Worm (Caenorhabditis elegans): ENCODE results near the gene elt-7.

The elt-7 gene

DNA sequence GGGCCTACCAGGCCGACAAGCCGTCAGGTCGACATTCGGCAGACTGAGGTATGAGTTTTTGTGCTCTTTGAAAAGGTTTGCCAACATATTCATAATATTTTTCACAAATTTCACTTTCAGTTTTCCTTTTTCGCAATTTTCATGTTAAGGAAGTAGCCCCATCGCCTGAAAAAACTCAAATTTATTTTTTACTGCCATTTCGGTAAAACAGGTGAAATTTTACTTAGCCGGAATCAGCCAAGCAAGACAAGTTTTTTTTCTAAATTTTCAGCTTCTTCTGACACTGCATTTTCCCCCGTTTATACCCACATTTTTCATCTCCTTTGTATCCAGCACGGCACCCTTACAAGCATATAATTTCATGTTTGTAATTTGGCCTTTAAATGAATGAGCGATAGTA is 21.1 kb downstream of the elt-7 start, which contains the start of gene R02F11.11:
Gene R02F11.11 (plus strand): TSS at position 301 of the 400 bp plus-strand sequence.
- TF ChIP-seq unc-130 (GFP tag; optimal IDR thresholded peaks at IDR 0.05): no peak
- no peak for TF ChIP-seq daf-8 (GFP tag; IDR thresholded peaks at IDR 0.05)
- no peak for TF ChIP-seq F26F4.8 (GFP tag; conservative IDR thresholded peaks at IDR 0.05)
- no peak for TF ChIP-seq nhr-237 (tag; optimal IDR thresholded peaks at IDR 0.05)
- TF ChIP-seq nhr-25 (tag; optimal IDR thresholded peaks at IDR 0.05; ENCODE audit: borderline replicate concordance, insufficient read depth): no peak
- TF ChIP-seq lir-3 (tag; optimal IDR thresholded peaks at IDR 0.05): no peak
- TF ChIP-seq ztf-7 (tag; optimal IDR thresholded peaks at IDR 0.05): no peak
- TF ChIP-seq nhr-6 (tag; optimal IDR thresholded peaks at IDR 0.05): no peak
- no peak for TF ChIP-seq nhr-42 (GFP tag; IDR thresholded peaks at IDR 0.05)
- no peak for TF ChIP-seq ama-1 (optimal IDR thresholded peaks at IDR 0.05)
- TF ChIP-seq fkh-10 (GFP tag; optimal IDR thresholded peaks at IDR 0.05): no peak

DNA sequence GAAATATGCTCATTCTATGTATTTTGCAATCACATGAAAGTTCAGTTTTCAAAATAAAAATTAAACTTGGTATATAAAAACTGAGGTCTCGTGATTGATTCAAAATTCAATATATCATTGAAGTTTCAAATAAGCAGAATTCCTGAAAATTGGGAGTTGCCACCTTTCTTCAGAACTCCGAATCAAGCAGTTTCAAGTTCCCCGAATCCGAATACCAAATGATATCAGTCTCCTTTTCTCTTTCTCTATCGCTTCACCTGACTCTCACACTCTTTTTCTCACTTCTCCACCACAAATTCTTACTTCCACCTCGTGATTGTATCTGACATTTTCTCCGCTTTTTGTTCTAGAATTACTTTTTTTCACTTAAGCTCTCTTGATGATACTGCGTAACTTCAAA is 23.8 kb downstream of the elt-7 start, which contains the start of gene R02F11.2:
Gene R02F11.2 (plus strand): TSS at position 292 of the 400 bp plus-strand sequence.
- TF ChIP-seq T20F7.1 (GFP tag; optimal IDR thresholded peaks at IDR 0.05): no peak
- no peak for TF ChIP-seq rbr-2 (tag; optimal IDR thresholded peaks at IDR 0.05)
- no peak for TF ChIP-seq daf-12 (tag; optimal IDR thresholded peaks at IDR 0.05)
- TF ChIP-seq arid-1 (GFP tag; conservative IDR thresholded peaks at IDR 0.05): no peak
- TF ChIP-seq sdz-12 (GFP tag; optimal IDR thresholded peaks at IDR 0.05): no peak
- no peak for TF ChIP-seq egl-27 (tag; optimal IDR thresholded peaks at IDR 0.05)
- no peak for TF ChIP-seq mxl-3 (GFP tag; optimal IDR thresholded peaks at IDR 0.05)
- peak; percentile 60 for TF ChIP-seq nhr-11 (tag; optimal IDR thresholded peaks at IDR 0.05)

DNA sequence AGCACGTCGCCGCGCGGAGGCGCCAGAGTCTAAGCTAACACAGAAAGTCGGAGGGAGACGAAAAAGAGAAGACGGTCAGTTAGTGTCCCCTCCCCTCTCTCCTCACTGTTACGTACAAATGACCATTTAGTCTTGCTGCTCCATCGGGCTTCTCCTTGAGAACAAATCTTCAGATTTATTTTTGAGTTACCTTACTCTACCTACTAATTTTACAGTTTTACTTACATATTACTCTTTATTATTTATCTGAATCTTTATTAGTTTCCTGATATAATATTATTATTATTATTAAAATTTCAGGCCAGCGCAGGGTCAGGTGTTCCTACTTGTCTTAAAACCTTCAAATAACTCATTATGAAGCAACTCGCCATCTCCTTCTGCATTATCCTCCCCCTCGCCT is 30.3 kb downstream of the elt-7 start, which contains the start of gene R02F11.1:
Gene R02F11.1 (plus strand): TSS at position 301 of the 400 bp plus-strand sequence.
- no peak for TF ChIP-seq tra-1 (GFP tag; IDR thresholded peaks at IDR 0.05)
- TF ChIP-seq gei-8 (GFP tag; optimal IDR thresholded peaks at IDR 0.05): no peak
- 0 out of 2 replicates have a peak, but pooled peaks have one; percentile 11 for TF ChIP-seq set-16 (GFP tag; IDR thresholded peaks at IDR 0.05)
- no peak for TF ChIP-seq ceh-62 (tag; optimal IDR thresholded peaks at IDR 0.05)

DNA sequence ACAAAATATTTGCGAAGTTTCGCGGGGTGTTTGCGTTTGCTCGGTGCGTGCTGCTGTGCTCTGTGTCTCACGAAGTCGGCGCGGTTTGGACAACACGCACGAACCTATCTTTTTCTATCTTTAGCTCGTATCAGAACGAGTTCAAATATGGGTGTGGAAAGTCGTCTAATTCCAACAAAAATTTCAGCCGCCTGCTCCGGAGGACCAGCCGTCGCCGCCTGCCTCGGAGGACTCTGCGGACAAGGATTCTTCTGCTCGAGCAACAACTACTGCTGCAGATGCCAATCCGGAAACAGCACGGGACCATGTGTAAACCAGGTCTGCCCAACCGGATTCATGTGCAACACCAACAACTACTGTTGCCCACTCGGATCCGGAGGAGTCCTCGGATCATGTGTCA is 31.5 kb downstream of the elt-7 start:
- TF ChIP-seq cey-2 (tag; optimal IDR thresholded peaks at IDR 0.05; ENCODE audit: borderline replicate concordance, insufficient read depth): no peak
- TF ChIP-seq jun-1 (tag; optimal IDR thresholded peaks at IDR 0.05): no peak
- no peak for TF ChIP-seq dmd-9 (GFP tag; IDR thresholded peaks at IDR 0.05)
- peak; percentile 30; the same call in 1 of the 2 replicates for TF ChIP-seq snpc-1.2 (GFP tag; IDR thresholded peaks at IDR 0.05)
- peak; percentile 73; the same call in 1 of the 2 replicates for TF ChIP-seq egl-43 (GFP tag; IDR thresholded peaks at IDR 0.05)
- no peak for TF ChIP-seq ces-1 (GFP tag; optimal IDR thresholded peaks at IDR 0.05)
- TF ChIP-seq T26A8.4 (GFP tag; IDR thresholded peaks at IDR 0.05): no peak
- TF ChIP-seq set-16 (GFP tag; IDR thresholded peaks at IDR 0.05): peak; percentile 67

DNA sequence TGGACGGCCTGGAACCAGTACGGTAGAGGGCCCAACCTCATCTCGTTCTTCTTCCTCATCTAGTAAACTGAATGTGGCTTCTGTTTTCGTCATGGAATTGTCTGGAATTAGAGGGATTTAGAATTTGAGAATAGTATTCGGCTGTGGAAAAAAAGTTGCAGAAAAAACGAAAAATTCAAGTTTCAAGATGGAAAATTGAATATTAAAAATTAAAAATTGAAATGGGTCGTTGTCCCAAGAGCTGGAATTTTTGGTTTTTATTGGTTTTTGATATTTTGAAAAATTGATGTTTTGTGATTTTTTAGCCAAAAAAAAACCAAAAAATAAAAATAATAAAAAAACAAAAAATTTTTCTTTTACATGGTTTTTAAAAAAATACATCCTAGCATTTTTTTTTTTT is 35.4 kb downstream of the elt-7 start, which contains the start of gene R02F11.3:
Gene R02F11.3 (minus strand): TSS at position 101 of the 400 bp plus-strand sequence.
- no peak for TF ChIP-seq lin-1 (GFP tag; IDR thresholded peaks at IDR 0.05)

DNA sequence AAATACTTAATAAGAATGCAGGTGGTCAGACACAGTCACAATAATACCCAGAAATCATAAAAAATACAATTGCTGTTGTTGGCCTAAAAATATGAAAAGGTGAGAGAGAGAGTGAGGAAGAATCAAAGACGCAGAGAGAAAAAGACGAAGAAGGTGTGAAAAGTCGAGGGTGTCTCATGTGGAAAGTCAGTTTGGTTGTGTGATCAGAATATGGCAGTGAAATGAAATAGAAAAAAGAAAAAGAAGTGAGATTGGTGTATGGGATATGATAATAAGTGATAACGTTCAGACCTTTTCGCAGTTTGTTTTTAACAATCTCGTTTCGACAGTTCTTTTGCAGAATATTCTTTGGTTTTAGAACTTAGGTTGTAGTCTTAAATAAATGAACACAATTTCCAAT is 36.4 kb downstream of the elt-7 start:
- TF ChIP-seq nhr-28 (tag; optimal IDR thresholded peaks at IDR 0.05) (peak; percentile 67), dpl-1 (GFP tag; optimal IDR thresholded peaks at IDR 0.05) (no peak), mxl-3 (GFP tag; optimal IDR thresholded peaks at IDR 0.05) (peak; percentile 9), hlh-30 (tag; optimal IDR thresholded peaks at IDR 0.05; ENCODE audit: insufficient read depth) (peak; percentile 50), unc-62 (GFP tag; optimal IDR thresholded peaks at IDR 0.05 in 1 of 2) (no peak), unc-62 (tag; optimal IDR thresholded peaks at IDR 0.05) (no peak)

Measured in whole organism, L4 larva.